Fruit fly (Drosophila melanogaster) S2 (cell line): ENCODE data around the gene spz4.

Experiments used
- CG8478 ChIP-seq: fragments of >200 bp; optimal IDR thresholded peaks from 2 replicates; lab custom pipeline; 2018
- CTCF ChIP-seq, 2 experiments: fragments of >200 bp; optimal IDR thresholded peaks; 2 replicates each; lab custom pipeline; 2018

- TF ChIP-seq CTCF (optimal IDR thresholded peaks at IDR 0.05; lab: Kevin White, UChicago): no peak
- no peak for TF ChIP-seq CG8478 (lab: Kevin White, UChicago)
Observed at dm6 chr2L:11530952-11531351, 29.4 kb downstream of the spz4 start, which contains the start of gene CG31706.
